Fruit fly (Drosophila melanogaster) whole organism, embryonic: Measurements from ENCODE around the gene Cdc5.

Experiments
- BEAF-32 ChIP-seq: fragments of 200-800 bp; sonication (Bioruptor generic); optimal IDR thresholded peaks from 3 replicates; lab custom pipeline; 2017; ENCODE audit warnings: missing biosample characterization, missing genetic modification characterization, mild to moderate bottlenecking, moderate library complexity, missing genetic modification reagents
- BtbVII ChIP-seq: fragments of 200-800 bp; sonication (Bioruptor generic); optimal IDR thresholded peaks from 3 replicates; lab custom pipeline; 2017; ENCODE audit warnings: missing biosample characterization, mild to moderate bottlenecking, missing genetic modification characterization
- CG10267 ChIP-seq: fragments of 200-800 bp; sonication (Bioruptor generic); optimal IDR thresholded peaks from 2 replicates; lab custom pipeline; 2018; ENCODE audit warnings: missing biosample characterization, mild to moderate bottlenecking, missing genetic modification characterization, moderate library complexity
- CG13287 ChIP-seq: fragments of 200-800 bp; sonication (Bioruptor generic); IDR thresholded peaks from 2 replicates; pipeline ENCODE4 v1.3.6; 2022; ENCODE audit warnings: missing biosample characterization, missing genetic modification characterization; ENCODE audit not compliant: partially characterized antibody
- CG13624 ChIP-seq: fragments of 200-800 bp; sonication (Bioruptor generic); optimal IDR thresholded peaks from 2 replicates; lab custom pipeline; 2016; ENCODE audit warnings: missing biosample characterization, missing genetic modification characterization
- CG14050 ChIP-seq: fragments of 200-800 bp; sonication (Bioruptor generic); IDR thresholded peaks from 3 replicates; pipeline ENCODE4 v1.3.6; 2022; ENCODE audit warnings: missing biosample characterization, missing genetic modification characterization
- CG1602 ChIP-seq: fragments of 200-800 bp; sonication (Bioruptor generic); optimal IDR thresholded peaks from 3 replicates; lab custom pipeline; 2016; ENCODE audit warnings: missing biosample characterization, missing genetic modification characterization
- CG17385 ChIP-seq: fragments of 200-800 bp; sonication (Bioruptor generic); optimal IDR thresholded peaks from 3 replicates; lab custom pipeline; 2018; ENCODE audit warnings: missing biosample characterization, mild to moderate bottlenecking, missing genetic modification characterization
- CG18262 ChIP-seq: fragments of 200-800 bp; optimal IDR thresholded peaks from 3 replicates; lab custom pipeline; 2019; ENCODE audit warnings: missing biosample characterization, mild to moderate bottlenecking, missing genetic modification characterization, moderate library complexity
- CG18619 ChIP-seq: fragments of 200-800 bp; sonication (Bioruptor generic); optimal IDR thresholded peaks from 3 replicates; lab custom pipeline; 2017; ENCODE audit warnings: missing biosample characterization, mild to moderate bottlenecking, missing genetic modification characterization
- CG2889 ChIP-seq: fragments of 200-800 bp; sonication (Bioruptor generic); IDR thresholded peaks from 3 replicates; pipeline ENCODE4 v1.3.6; 2022; ENCODE audit warnings: missing biosample characterization, missing genetic modification characterization
- CG34224 ChIP-seq: fragments of 200-800 bp; sonication (Bioruptor generic); IDR thresholded peaks from 3 replicates; pipeline ENCODE4 v1.3.6; 2022; ENCODE audit warnings: missing biosample characterization, missing genetic modification characterization; ENCODE audit not compliant: partially characterized antibody
- CG3838 ChIP-seq: fragments of 200-800 bp; sonication (Bioruptor generic); optimal IDR thresholded peaks from 3 replicates; lab custom pipeline; 2016; ENCODE audit warnings: missing biosample characterization, missing genetic modification characterization
- CG5245 ChIP-seq: fragments of 200-800 bp; sonication (Bioruptor generic); optimal IDR thresholded peaks from 3 replicates; lab custom pipeline; 2016; ENCODE audit warnings: missing biosample characterization, missing genetic modification characterization
- CG9797 ChIP-seq: fragments of 200-800 bp; sonication (Bioruptor generic); optimal IDR thresholded peaks from 3 replicates; lab custom pipeline; 2018; ENCODE audit warnings: missing biosample characterization, mild to moderate bottlenecking, missing genetic modification characterization
- D19A ChIP-seq: fragments of 200-800 bp; optimal IDR thresholded peaks from 3 replicates; lab custom pipeline; 2019; ENCODE audit warnings: missing biosample characterization, mild to moderate bottlenecking, missing genetic modification characterization, moderate library complexity
- Dll ChIP-seq: fragments of 200-800 bp; sonication (Bioruptor generic); IDR thresholded peaks from 4 replicates; pipeline ENCODE4 v1.3.6; 2022; ENCODE audit warnings: missing biosample characterization, missing genetic modification characterization; ENCODE audit not compliant: partially characterized antibody
- Doc3 ChIP-seq: fragments of 200-800 bp; sonication (Bioruptor generic); IDR thresholded peaks from 3 replicates; pipeline ENCODE4 v1.3.6; 2022; ENCODE audit warnings: missing biosample characterization, missing genetic modification characterization; ENCODE audit not compliant: partially characterized antibody
- Dp ChIP-seq: fragments of 200-800 bp; sonication (Bioruptor generic); optimal IDR thresholded peaks from 2 replicates; lab custom pipeline; 2018; ENCODE audit warnings: missing biosample characterization, mild to moderate bottlenecking, missing genetic modification characterization, moderate library complexity
- E2f2 ChIP-seq: fragments of 200-800 bp; sonication (Bioruptor generic); IDR thresholded peaks from 2 replicates; pipeline ENCODE4 v1.3.6; 2022; ENCODE audit warnings: missing biosample characterization, missing genetic modification characterization
- Lim3 ChIP-seq: fragments of 200-800 bp; sonication (Bioruptor generic); IDR thresholded peaks from 2 replicates; pipeline ENCODE4 v1.3.6; 2022; ENCODE audit warnings: missing biosample characterization, missing genetic modification characterization
- Meics ChIP-seq: fragments of 200-800 bp; sonication (Bioruptor generic); optimal IDR thresholded peaks from 2 replicates; lab custom pipeline; 2017; ENCODE audit warnings: missing biosample characterization, mild to moderate bottlenecking, missing genetic modification characterization
- Neu2 ChIP-seq: fragments of 200-800 bp; sonication (Bioruptor generic); optimal IDR thresholded peaks from 3 replicates; lab custom pipeline; 2016; ENCODE audit warnings: missing biosample characterization, missing genetic modification characterization, borderline replicate concordance
- Nf-YB ChIP-seq: fragments of 200-800 bp; sonication (Bioruptor generic); optimal IDR thresholded peaks from 3 replicates; lab custom pipeline; 2019; ENCODE audit warnings: missing biosample characterization, mild to moderate bottlenecking, missing genetic modification characterization, moderate library complexity
- Opbp ChIP-seq: fragments of 200-800 bp; sonication (Bioruptor generic); IDR thresholded peaks from 3 replicates; pipeline ENCODE4 v1.3.6; 2022; ENCODE audit warnings: missing biosample characterization, missing genetic modification characterization; ENCODE audit not compliant: partially characterized antibody
- Scr ChIP-seq: fragments of 200-800 bp; sonication (Bioruptor generic); IDR thresholded peaks from 2 replicates; pipeline ENCODE4 v1.3.6; 2022; ENCODE audit warnings: missing biosample characterization, missing genetic modification characterization; ENCODE audit not compliant: partially characterized antibody
- Sry-δ ChIP-seq: fragments of 200-800 bp; sonication (Bioruptor generic); optimal IDR thresholded peaks from 2 replicates; lab custom pipeline; 2016; ENCODE audit warnings: missing biosample characterization, missing genetic modification characterization
- Tbp ChIP-seq: fragments of >200 bp; optimal IDR thresholded peaks from 2 replicates; lab custom pipeline; 2018; ENCODE audit warnings: missing biosample characterization, missing genetic modification characterization
- Vsx1 ChIP-seq: fragments of 200-800 bp; sonication (Bioruptor generic); optimal IDR thresholded peaks from 2 replicates; lab custom pipeline; 2017; ENCODE audit warnings: missing biosample characterization, mild to moderate bottlenecking, missing genetic modification characterization, missing genetic modification reagents
- al ChIP-seq: fragments of 200-800 bp; sonication (Bioruptor generic); IDR thresholded peaks from 2 replicates; pipeline ENCODE4 v1.3.6; 2022; ENCODE audit warnings: missing biosample characterization, missing genetic modification characterization
- amos ChIP-seq: fragments of 200-800 bp; sonication (Bioruptor generic); IDR thresholded peaks from 2 replicates; pipeline ENCODE4 v1.3.6; 2022; ENCODE audit warnings: missing biosample characterization, missing genetic modification characterization; ENCODE audit not compliant: partially characterized antibody
- dan ChIP-seq: fragments of 200-800 bp; sonication (Bioruptor generic); IDR thresholded peaks from 2 replicates; pipeline ENCODE4 v1.3.6; 2022; ENCODE audit warnings: missing biosample characterization, missing genetic modification characterization
- dimm ChIP-seq: fragments of 200-800 bp; sonication (Bioruptor generic); IDR thresholded peaks from 2 replicates; pipeline ENCODE4 v1.3.6; 2022; ENCODE audit warnings: missing biosample characterization, missing genetic modification characterization
- dm ChIP-seq: fragments of 200-800 bp; sonication (Bioruptor generic); optimal IDR thresholded peaks from 3 replicates; lab custom pipeline; 2016; ENCODE audit warnings: missing biosample characterization, missing genetic modification characterization
- dpn ChIP-seq, 2 experiments: fragments of 200-800 bp; sonication (Bioruptor generic); optimal IDR thresholded peaks; 3 replicates each; lab custom pipeline; 2016; ENCODE audit warnings: missing biosample characterization in 2 of 2, missing genetic modification characterization in 2 of 2
- ewg ChIP-seq: fragments of 200-800 bp; sonication (Bioruptor generic); optimal IDR thresholded peaks from 3 replicates; lab custom pipeline; 2017; ENCODE audit warnings: mild to moderate bottlenecking, missing biosample characterization, missing genetic modification reagents, missing genetic modification characterization
- gcm ChIP-seq: fragments of 200-800 bp; sonication (Bioruptor generic); optimal IDR thresholded peaks from 2 replicates; lab custom pipeline; 2019; ENCODE audit warnings: missing biosample characterization, mild to moderate bottlenecking, missing genetic modification characterization, moderate library complexity
- hbn ChIP-seq: fragments of 200-800 bp; sonication (Bioruptor generic); IDR thresholded peaks from 2 replicates; pipeline ENCODE4 v1.3.6; 2022; ENCODE audit warnings: missing biosample characterization, missing genetic modification characterization; ENCODE audit not compliant: partially characterized antibody
- jing ChIP-seq: fragments of 200-800 bp; sonication (Bioruptor generic); optimal IDR thresholded peaks from 2 replicates; lab custom pipeline; 2018; ENCODE audit warnings: missing biosample characterization, mild to moderate bottlenecking, missing genetic modification characterization
- kay ChIP-seq: fragments of 200-800 bp; sonication (Bioruptor generic); optimal IDR thresholded peaks from 2 replicates; lab custom pipeline; 2016; ENCODE audit warnings: missing biosample characterization, missing genetic modification characterization
- lab ChIP-seq: fragments of 200-800 bp; sonication (Bioruptor generic); optimal IDR thresholded peaks from 3 replicates; lab custom pipeline; 2017; ENCODE audit warnings: missing biosample characterization, missing genetic modification characterization, mild to moderate bottlenecking, moderate library complexity, missing genetic modification reagents
- ranshi ChIP-seq: fragments of 200-800 bp; sonication (Bioruptor generic); IDR thresholded peaks from 2 replicates; pipeline ENCODE4 v1.3.6; 2022; ENCODE audit warnings: missing biosample characterization, missing genetic modification characterization
- sens ChIP-seq: fragments of 200-800 bp; sonication (Bioruptor generic); peaks from one replicate; lab custom pipeline; 2016; ENCODE audit warnings: missing biosample characterization, missing genetic modification characterization
- sens-2 ChIP-seq: fragments of 200-800 bp; sonication (Bioruptor generic); IDR thresholded peaks from 2 replicates; pipeline ENCODE4 v1.3.6; 2022; ENCODE audit warnings: missing biosample characterization, missing genetic modification characterization
- slou ChIP-seq: fragments of 200-800 bp; sonication (Bioruptor generic); optimal IDR thresholded peaks from 3 replicates; lab custom pipeline; 2016; ENCODE audit warnings: missing biosample characterization, missing genetic modification characterization
- slp2 ChIP-seq: fragments of 200-800 bp; sonication (Bioruptor generic); optimal IDR thresholded peaks from 2 replicates; lab custom pipeline; 2016; ENCODE audit warnings: missing biosample characterization, missing genetic modification characterization
- so ChIP-seq: fragments of 200-800 bp; sonication (Bioruptor generic); IDR thresholded peaks from 3 replicates; pipeline ENCODE4 v1.3.6; 2022; ENCODE audit warnings: missing biosample characterization, missing genetic modification characterization
- tna ChIP-seq: fragments of 200-800 bp; sonication (Bioruptor generic); IDR thresholded peaks from 2 replicates; pipeline ENCODE4 v1.3.6; 2022; ENCODE audit warnings: missing biosample characterization, missing genetic modification characterization; ENCODE audit not compliant: partially characterized antibody
- unc-4 ChIP-seq: fragments of 200-800 bp; sonication (Bioruptor generic); IDR thresholded peaks from 2 replicates; pipeline ENCODE4 v1.3.6; 2022; ENCODE audit warnings: missing biosample characterization, missing genetic modification characterization; ENCODE audit not compliant: partially characterized antibody

Cdc5 gene

dm6 chr3L:356016-356472, 5.1 kb downstream of the Cdc5 start, which contains the start of gene CG1231:
Gene CG1231 (plus strand): TSS chr3L:356422.
- TF ChIP-seq Dp (peak; percentile 23), slou (GFP tag; lab: Kevin White, UChicago) (no peak), CG3838 (no peak), BEAF-32 (peak; percentile 39), CG13287 (peak; percentile 66), Sry-δ (GFP tag; lab: Kevin White, UChicago) (peak; percentile 1), sens (peak; percentile 46), CG14050 (GFP tag; lab: Robert Waterston, UW) (no peak), unc-4 (GFP tag; lab: Robert Waterston, UW) (peak; percentile 60), Doc3 (peak; percentile 52; the same call in 1 of the 3 replicates), ewg (peak; percentile 8), E2f2 (GFP tag; lab: Robert Waterston, UW) (peak; percentile 57), Scr (peak; percentile 52), CG1602 (GFP tag; lab: Kevin White, UChicago) (no peak), CG34224 (GFP tag; lab: Robert Waterston, UW) (peak; percentile 20; the same call in 1 of the 3 replicates), kay (GFP tag; lab: Kevin White, UChicago) (no peak), lab (GFP tag; lab: Kevin White, UChicago) (no peak), CG9797 (GFP tag; lab: Kevin White, UChicago) (no peak), amos (GFP tag; lab: Robert Waterston, UW) (peak; percentile 16; the same call in 1 of the 2 replicates), Dll (peak; percentile 58; the same call in 2 of the 4 replicates), CG5245 (GFP tag; lab: Kevin White, UChicago) (no peak), Meics (GFP tag; lab: Kevin White, UChicago) (no peak), hbn (GFP tag; lab: Robert Waterston, UW) (peak; percentile 27; the same call in 1 of the 2 replicates), CG13624 (GFP tag; lab: Kevin White, UChicago) (no peak)
- TF ChIP-seq, all 482 proteins: peak for 14

DNA sequence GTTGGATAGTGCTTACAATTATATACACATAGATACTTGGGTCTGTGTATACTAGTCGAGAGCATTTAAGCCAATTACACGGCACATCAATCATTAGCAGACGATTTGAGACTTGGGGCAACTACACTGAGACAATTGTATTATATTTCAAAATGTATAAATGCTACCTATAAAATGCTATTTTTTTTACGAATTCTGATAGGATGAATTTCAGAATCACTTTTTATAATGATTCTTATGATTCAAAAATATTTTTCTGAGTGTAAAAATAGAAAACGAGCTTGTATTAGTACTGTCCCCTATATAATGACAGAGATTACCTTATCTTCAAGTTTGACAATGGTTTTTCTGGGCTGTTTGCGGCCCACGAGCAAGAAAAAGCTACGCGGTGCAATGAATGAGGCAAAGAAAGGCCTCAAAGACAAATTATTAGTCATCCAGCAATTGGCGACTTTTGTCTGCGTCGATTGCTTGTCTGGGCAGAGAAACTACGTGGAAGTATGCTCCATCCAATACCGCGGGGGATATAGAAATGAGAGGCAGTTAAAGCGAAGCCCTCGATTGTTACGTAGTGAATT, 10.4 kb downstream of the Cdc5 start:
- TF ChIP-seq D19A (no peak), CG18619 (peak; percentile 47), dpn (GFP tag; optimal IDR thresholded peaks at IDR 0.05; lab: Kevin White, UChicago) (peak; percentile 65 to 74), sens-2 (GFP tag; lab: Robert Waterston, UW) (no peak), Vsx1 (GFP tag; lab: Kevin White, UChicago) (no peak), jing (no peak), dm (GFP tag; lab: Kevin White, UChicago) (peak; percentile 22), gcm (no peak), CG10267 (tag; lab: Kevin White, UChicago) (peak; percentile 76), CG2889 (GFP tag; lab: Robert Waterston, UW) (0 out of 3 replicates have a peak, but pooled peaks have one; percentile 22), BtbVII (GFP tag; lab: Kevin White, UChicago) (peak; percentile 33), dan (no peak), ranshi (GFP tag; lab: Robert Waterston, UW) (peak; percentile 88), CG18262 (peak; percentile 84), so (GFP tag; lab: Robert Waterston, UW) (peak; percentile 69; the same call in 1 of the 3 replicates), Tbp (GFP tag; lab: Kevin White, UChicago) (no peak), al (peak; percentile 68), CG17385 (GFP tag; lab: Kevin White, UChicago) (no peak), Meics (GFP tag; lab: Kevin White, UChicago) (peak; percentile 71), Opbp (GFP tag; lab: Robert Waterston, UW) (no peak), Nf-YB (GFP tag; lab: Kevin White, UChicago) (peak; percentile 42), dimm (GFP tag; lab: Robert Waterston, UW) (peak; percentile 63; the same call in 1 of the 2 replicates), Lim3 (GFP tag; lab: Robert Waterston, UW) (no peak), tna (GFP tag; lab: Robert Waterston, UW) (no peak), Neu2 (GFP tag; lab: Kevin White, UChicago) (no peak), slp2 (GFP tag; lab: Kevin White, UChicago) (peak; percentile 55)
